Worm (Caenorhabditis elegans) whole organism, L2 larva: Measurements from ENCODE around the gene Y37D8A.2.

Source experiments
- C34F6.9 ChIP-seq: fragments of 150-350 bp; optimal IDR thresholded peaks from 2 replicates; lab custom pipeline; 2014; ENCODE audit warnings: missing biosample characterization, missing genetic modification characterization
- F13H6.1 ChIP-seq: sonication (generic microtip); optimal IDR thresholded peaks from 2 replicates; lab custom pipeline; 2016; ENCODE audit warnings: missing genetic modification characterization, missing compliant biosample characterization
- R02D3.7 ChIP-seq: fragments of 150-350 bp; optimal IDR thresholded peaks from 2 replicates; lab custom pipeline; 2014; ENCODE audit warnings: missing biosample characterization, missing genetic modification characterization
- Y55F3AM.14 ChIP-seq: fragments of 200-800 bp; sonication (Bioruptor generic); optimal IDR thresholded peaks from 2 replicates; lab custom pipeline; 2018; ENCODE audit warnings: mild to moderate bottlenecking, missing genetic modification characterization, missing compliant biosample characterization
- alr-1 ChIP-seq: fragments of 150-350 bp; optimal IDR thresholded peaks from 2 replicates; lab custom pipeline; 2014; ENCODE audit warnings: missing biosample characterization, missing genetic modification characterization
- aly-2 ChIP-seq: fragments of 150-350 bp; optimal IDR thresholded peaks from 2 replicates; lab custom pipeline; 2014; ENCODE audit warnings: missing biosample characterization, missing genetic modification characterization
- ama-1 ChIP-seq: fragments of 150-350 bp; optimal IDR thresholded peaks from 2 replicates; lab custom pipeline; 2018; ENCODE audit warnings: inconsistent platforms
- blmp-1 ChIP-seq: sonication (generic microtip); optimal IDR thresholded peaks from 2 replicates; lab custom pipeline; 2017; ENCODE audit warnings: missing genetic modification characterization, mild to moderate bottlenecking, missing compliant biosample characterization, antibody characterized with exemption, moderate library complexity; ENCODE audit not compliant: insufficient read depth
- ceh-16 ChIP-seq: fragments of 150-350 bp; optimal IDR thresholded peaks from 2 replicates; lab custom pipeline; 2014; ENCODE audit warnings: missing biosample characterization, missing genetic modification characterization
- ceh-82 ChIP-seq: fragments of 150-350 bp; optimal IDR thresholded peaks from 2 replicates; lab custom pipeline; 2014; ENCODE audit warnings: missing biosample characterization, missing genetic modification characterization
- crh-2 ChIP-seq: sonication (generic microtip); optimal IDR thresholded peaks from 2 replicates; lab custom pipeline; 2017; ENCODE audit warnings: missing biosample characterization, missing genetic modification characterization
- elt-1 ChIP-seq: fragments of 150-350 bp; optimal IDR thresholded peaks from 2 replicates; lab custom pipeline; 2014; ENCODE audit warnings: missing biosample characterization, missing genetic modification characterization
- fos-1 ChIP-seq: fragments of 150-350 bp; optimal IDR thresholded peaks from 2 replicates; lab custom pipeline; 2014; ENCODE audit warnings: missing biosample characterization, missing genetic modification characterization
- gmeb-1 ChIP-seq: fragments of 150-350 bp; optimal IDR thresholded peaks from 2 replicates; lab custom pipeline; 2014; ENCODE audit warnings: missing biosample characterization, missing genetic modification characterization
- lin-11 ChIP-seq: fragments of 150-350 bp; sonication (generic microtip); optimal IDR thresholded peaks from 2 replicates; lab custom pipeline; 2014; ENCODE audit warnings: missing biosample characterization, missing genetic modification characterization, inconsistent platforms, mixed read lengths
- lin-13 ChIP-seq: fragments of 150-350 bp; optimal IDR thresholded peaks from 2 replicates; lab custom pipeline; 2014; ENCODE audit warnings: missing biosample characterization, missing genetic modification reagents, missing genetic modification characterization
- lin-39 ChIP-seq: fragments of 150-350 bp; optimal IDR thresholded peaks from 2 replicates; lab custom pipeline; 2014; ENCODE audit warnings: missing biosample characterization, missing genetic modification reagents, missing genetic modification characterization
- lsy-2 ChIP-seq, 2 experiments: fragments of 150-350 bp in 1 of 2; sonication (generic microtip) in 1 of 2; optimal IDR thresholded peaks; 2 replicates each; lab custom pipeline; 2014 to 2017; ENCODE audit warnings: missing biosample characterization in 2 of 2, missing genetic modification characterization in 2 of 2
- mab-5 ChIP-seq: fragments of 150-350 bp; optimal IDR thresholded peaks from 2 replicates; lab custom pipeline; 2014; ENCODE audit warnings: missing biosample characterization, missing genetic modification characterization
- mbf-1 ChIP-seq: sonication (generic microtip); optimal IDR thresholded peaks from 2 replicates; lab custom pipeline; 2017; ENCODE audit warnings: missing biosample characterization, missing genetic modification characterization
- mdl-1 ChIP-seq, 2 experiments: fragments of 150-350 bp in 1 of 2; sonication (generic microtip) in 1 of 2; optimal IDR thresholded peaks; 2 replicates each; lab custom pipeline; 2017; ENCODE audit warnings: missing biosample characterization in 2 of 2, missing genetic modification characterization in 2 of 2
- nhr-10 ChIP-seq: sonication (generic microtip); optimal IDR thresholded peaks from 2 replicates; lab custom pipeline; 2017; ENCODE audit warnings: missing biosample characterization, missing genetic modification characterization
- nhr-11 ChIP-seq: fragments of 150-350 bp; optimal IDR thresholded peaks from 2 replicates; lab custom pipeline; 2014; ENCODE audit warnings: missing biosample characterization, missing genetic modification characterization
- nhr-12 ChIP-seq: fragments of 150-350 bp; optimal IDR thresholded peaks from 2 replicates; lab custom pipeline; 2014; ENCODE audit warnings: missing biosample characterization, missing genetic modification characterization
- nhr-21 ChIP-seq: fragments of 150-350 bp; optimal IDR thresholded peaks from 2 replicates; lab custom pipeline; 2014; ENCODE audit warnings: missing biosample characterization, missing genetic modification characterization
- nhr-23 ChIP-seq: fragments of 150-350 bp; optimal IDR thresholded peaks from 2 replicates; lab custom pipeline; 2014; ENCODE audit warnings: missing biosample characterization, missing genetic modification reagents, missing genetic modification characterization
- nhr-237 ChIP-seq: fragments of 150-350 bp; optimal IDR thresholded peaks from 2 replicates; lab custom pipeline; 2014; ENCODE audit warnings: missing biosample characterization, missing genetic modification characterization
- nhr-25 ChIP-seq: fragments of 150-350 bp; sonication (generic microtip); optimal IDR thresholded peaks from 3 replicates; lab custom pipeline; 2014; ENCODE audit warnings: missing biosample characterization, missing genetic modification characterization
- peb-1 ChIP-seq: fragments of 150-350 bp; optimal IDR thresholded peaks from 2 replicates; lab custom pipeline; 2014; ENCODE audit warnings: missing biosample characterization, missing genetic modification characterization
- sem-4 ChIP-seq: fragments of 150-350 bp; optimal IDR thresholded peaks from 2 replicates; lab custom pipeline; 2014; ENCODE audit warnings: missing biosample characterization, missing genetic modification reagents, missing genetic modification characterization
- skn-1 ChIP-seq: sonication (generic microtip); optimal IDR thresholded peaks from 2 replicates; lab custom pipeline; 2017; ENCODE audit warnings: missing biosample characterization, missing genetic modification characterization
- sma-3 ChIP-seq: sonication (generic microtip); optimal IDR thresholded peaks from 2 replicates; lab custom pipeline; 2016; ENCODE audit warnings: missing genetic modification reagents, missing genetic modification characterization, missing compliant biosample characterization
- sma-9 ChIP-seq, 2 experiments: fragments of 150-350 bp in 1 of 2; sonication (generic microtip) in 1 of 2; optimal IDR thresholded peaks; 2 replicates each; lab custom pipeline; 2014 to 2016; ENCODE audit warnings: missing genetic modification characterization in 2 of 2, mild to moderate bottlenecking in 1 of 2, missing biosample characterization in 1 of 2, missing compliant biosample characterization in 1 of 2, missing genetic modification reagents in 1 of 2, moderate library complexity in 1 of 2
- snpc-4 ChIP-seq: fragments of 150-350 bp; optimal IDR thresholded peaks from 2 replicates; lab custom pipeline; 2014; ENCODE audit warnings: missing biosample characterization, missing genetic modification characterization
- unc-55 ChIP-seq: fragments of 150-350 bp; sonication (generic microtip); optimal IDR thresholded peaks from 3 replicates; lab custom pipeline; 2014; ENCODE audit warnings: missing biosample characterization, missing genetic modification reagents, missing genetic modification characterization
- unc-62 ChIP-seq: fragments of 150-350 bp; optimal IDR thresholded peaks from 2 replicates; lab custom pipeline; 2014; ENCODE audit warnings: missing biosample characterization, missing genetic modification reagents, missing genetic modification characterization
- zag-1 ChIP-seq: fragments of 150-350 bp; optimal IDR thresholded peaks from 2 replicates; lab custom pipeline; 2014; ENCODE audit warnings: missing biosample characterization, missing genetic modification characterization
- ztf-1 ChIP-seq: fragments of 200-800 bp; sonication (Bioruptor generic); conservative IDR thresholded peaks from 2 replicates; pipeline ENCODE4 v1.3.6; 2022; ENCODE audit warnings: missing genetic modification characterization, missing compliant biosample characterization
- ztf-11 ChIP-seq: sonication (generic microtip); optimal IDR thresholded peaks from 2 replicates; lab custom pipeline; 2017; ENCODE audit warnings: missing biosample characterization, missing genetic modification characterization
- ztf-4 ChIP-seq: fragments of 150-350 bp; optimal IDR thresholded peaks from 2 replicates; lab custom pipeline; 2014; ENCODE audit warnings: missing biosample characterization, missing genetic modification characterization

Gene Y37D8A.2

DNA sequence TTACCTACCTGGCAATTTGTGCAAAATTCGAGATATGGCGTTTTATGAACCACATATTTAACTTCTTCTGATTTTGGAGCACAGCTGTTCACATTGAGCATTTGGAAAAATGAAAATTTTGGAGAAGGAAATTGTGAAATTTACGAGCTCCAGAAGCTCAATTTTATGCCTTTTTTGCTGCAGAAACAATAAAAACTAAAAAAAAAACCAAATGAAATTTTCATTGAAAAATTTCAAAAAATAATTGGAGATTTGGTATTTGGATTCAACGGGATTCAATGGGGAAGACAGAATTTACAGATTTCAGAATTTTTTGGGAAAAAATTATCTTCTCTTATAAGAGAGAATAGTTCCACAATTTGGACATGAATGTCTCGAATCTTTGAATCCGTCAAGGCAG lies 36.6 kb downstream of the Y37D8A.2 start, which contains the start of gene Y37D8A.26:
Gene Y37D8A.26 (minus strand): TSS at position 101 of the 400 bp plus-strand sequence.
- TF ChIP-seq nhr-12, result no peak

DNA sequence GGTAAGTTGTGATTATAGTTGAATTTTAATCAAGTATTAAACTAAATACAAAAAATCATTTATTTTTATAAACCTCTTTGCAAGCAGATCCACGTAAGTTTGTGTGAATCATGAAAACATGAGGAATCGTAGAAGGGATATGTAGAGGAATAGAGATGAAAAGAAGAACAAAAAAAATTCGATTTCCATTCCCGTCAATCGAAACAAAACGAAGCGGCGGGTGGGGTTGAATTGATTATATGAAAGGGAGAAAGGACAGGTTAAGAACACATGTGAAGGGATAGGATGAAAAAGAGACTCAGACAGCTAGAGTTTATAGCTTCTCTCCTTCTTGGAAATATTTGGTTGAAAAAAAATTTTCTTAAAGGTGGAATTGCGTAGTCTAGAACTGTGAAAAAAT lies 40.1 kb downstream of the Y37D8A.2 start:
- TF ChIP-seq sma-9 (GFP tag; optimal IDR thresholded peaks at IDR 0.05; lab: Kevin White, UChicago) (peak; percentile 24), sma-9 (tag; optimal IDR thresholded peaks at IDR 0.05; lab: Kevin White, UChicago) (no peak), crh-2 (tag; lab: Kevin White, UChicago) (peak; percentile 23), nhr-21 (tag; lab: Kevin White, UChicago) (peak; percentile 18), nhr-25 (tag; lab: Kevin White, UChicago) (peak; percentile 20), lin-13 (no peak), fos-1 (tag; lab: Kevin White, UChicago) (peak; percentile 21), unc-62 (no peak), elt-1 (tag; lab: Kevin White, UChicago) (no peak), blmp-1 (peak; percentile 70)

DNA sequence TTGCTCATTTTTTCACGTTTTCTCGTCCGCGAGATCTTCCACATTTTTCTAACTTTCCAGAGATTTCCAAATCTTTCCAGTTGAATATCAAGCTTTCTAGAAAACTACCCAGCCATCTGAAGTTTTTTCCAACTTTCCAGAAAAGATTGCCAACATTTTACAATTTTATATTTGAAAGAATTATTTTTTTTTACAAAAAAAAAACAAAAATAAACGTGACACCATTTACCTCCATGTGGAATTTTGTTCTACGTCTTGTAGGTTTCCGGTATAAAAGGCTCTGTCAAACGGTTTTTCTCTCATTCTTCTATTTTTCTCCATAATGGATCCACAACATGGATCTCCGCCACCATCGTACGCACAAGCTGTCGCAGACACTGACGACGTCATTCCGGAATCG lies 44.7 kb downstream of the Y37D8A.2 start, which contains the start of gene Y37D8A.8:
Gene Y37D8A.8 (plus strand): TSS at position 301 of the 400 bp plus-strand sequence.
- TF ChIP-seq lin-13 (no peak), Y55F3AM.14 (no peak), sma-9 (GFP tag; optimal IDR thresholded peaks at IDR 0.05; lab: Kevin White, UChicago) (no peak), sma-9 (tag; optimal IDR thresholded peaks at IDR 0.05; lab: Kevin White, UChicago) (no peak), lsy-2 (tag; optimal IDR thresholded peaks at IDR 0.05; lab: Kevin White, UChicago) (no peak), ceh-82 (tag; lab: Kevin White, UChicago) (no peak), peb-1 (no peak), ztf-1 (no peak), ceh-16 (tag; lab: Kevin White, UChicago) (no peak), ama-1 (lab: Kevin White, UChicago) (no peak), nhr-25 (tag; lab: Kevin White, UChicago) (no peak), snpc-4 (tag; lab: Kevin White, UChicago) (no peak), nhr-11 (no peak), C34F6.9 (tag; lab: Kevin White, UChicago) (no peak)

DNA sequence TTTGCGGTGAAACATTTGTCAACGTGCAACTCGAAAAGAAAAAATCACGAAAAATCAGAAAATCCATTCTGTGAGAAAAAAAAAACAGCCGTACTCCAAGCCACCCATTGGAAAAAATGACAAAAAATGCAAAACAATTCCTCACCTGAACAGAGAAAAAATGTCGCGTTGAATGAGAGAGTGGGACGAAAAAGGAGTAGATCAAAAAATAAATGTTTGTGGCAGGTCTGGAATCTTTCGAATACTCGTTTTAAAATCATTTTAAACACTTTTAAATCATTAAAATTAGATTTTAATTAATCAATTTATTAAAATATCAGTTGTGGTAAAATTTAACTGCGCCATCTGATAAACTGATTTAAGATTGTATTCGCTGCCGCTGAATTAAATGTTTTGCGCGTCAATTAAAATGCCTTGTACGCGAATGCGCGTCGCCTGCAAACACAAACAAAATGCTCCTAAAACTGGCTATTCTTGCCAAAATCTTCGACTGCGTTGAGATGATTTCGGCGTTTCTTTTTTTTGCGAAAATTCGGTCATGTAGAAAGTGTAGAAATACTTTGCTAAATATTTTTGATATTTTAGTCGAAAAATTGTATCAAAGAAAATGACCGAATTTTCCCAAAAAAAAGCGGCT lies 50.2 kb downstream of the Y37D8A.2 start, which contains the start of gene Y37D8A.6:
Gene Y37D8A.6 (minus strand): TSS at position 238 of the 637 bp plus-strand sequence.
- peak; percentile 24 for TF ChIP-seq unc-55
- TF ChIP-seq lsy-2 (tag; optimal IDR thresholded peaks at IDR 0.05; lab: Kevin White, UChicago), result peak in 1 of 2 experiments; percentile 9
- TF ChIP-seq gmeb-1 (tag; lab: Kevin White, UChicago), result peak; percentile 10
- no peak for TF ChIP-seq sma-3

DNA sequence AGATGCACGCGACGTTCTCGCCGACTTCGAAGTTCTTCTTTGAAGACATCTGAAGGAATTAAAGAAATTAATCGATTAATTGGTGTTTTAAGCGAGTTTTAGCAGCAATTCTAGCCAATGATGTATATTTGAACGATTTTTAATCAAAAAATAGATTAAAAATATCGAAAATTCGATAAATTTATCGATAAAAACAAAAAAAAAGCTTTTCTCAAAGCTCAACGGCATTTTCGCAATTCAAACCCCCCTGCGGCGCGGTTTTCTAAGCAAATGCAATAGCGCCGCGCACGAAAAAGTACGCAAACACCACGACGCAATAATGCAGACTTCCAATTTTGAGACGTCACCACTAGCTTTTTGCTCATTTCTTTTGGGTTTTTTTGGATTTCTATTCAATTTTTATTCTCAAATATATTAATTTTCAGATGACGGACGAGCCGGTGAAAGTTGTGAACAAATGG lies 54.6 kb downstream of the Y37D8A.2 start, which contains the start of the genes mrg-1 and spcs-2:
Gene mrg-1 (minus strand): TSS at position 51 of the 461 bp plus-strand sequence.
Gene spcs-2 (plus strand): TSS at position 426 of the 461 bp plus-strand sequence.
- TF ChIP-seq unc-55, result peak; percentile 97
- peak; percentile 48 for TF ChIP-seq nhr-237
- no peak for TF ChIP-seq ceh-16 (tag; lab: Kevin White, UChicago)
- no peak for TF ChIP-seq snpc-4 (tag; lab: Kevin White, UChicago)
- TF ChIP-seq ztf-4 (tag; lab: Kevin White, UChicago), result peak; percentile 86
- TF ChIP-seq ztf-11, result peak; percentile 15
- TF ChIP-seq nhr-12, result no peak
- TF ChIP-seq mab-5, result peak; percentile 74
- TF ChIP-seq mdl-1 (tag; optimal IDR thresholded peaks at IDR 0.05; lab: Kevin White, UChicago), result peak in 1 of 2 experiments; percentile 19
- peak; percentile 92 for TF ChIP-seq F13H6.1 (tag; lab: Kevin White, UChicago)
- TF ChIP-seq ztf-1, result no peak
- TF ChIP-seq sem-4 (tag; lab: Kevin White, UChicago), result peak; percentile 97
- TF ChIP-seq lin-39, result no peak
- no peak for TF ChIP-seq aly-2 (tag; lab: Kevin White, UChicago)
- TF ChIP-seq lin-13, result peak; percentile 94
- TF ChIP-seq R02D3.7 (tag; lab: Kevin White, UChicago), result peak; percentile 27
- TF ChIP-seq nhr-10 (tag; lab: Kevin White, UChicago), result peak; percentile 67
- TF ChIP-seq fos-1 (tag; lab: Kevin White, UChicago), result peak; percentile 51
- no peak for TF ChIP-seq mbf-1
- peak; percentile 93 for TF ChIP-seq sma-9 (GFP tag; optimal IDR thresholded peaks at IDR 0.05; lab: Kevin White, UChicago)
- no peak for TF ChIP-seq sma-9 (tag; optimal IDR thresholded peaks at IDR 0.05; lab: Kevin White, UChicago)
- TF ChIP-seq alr-1, result no peak
- TF ChIP-seq lsy-2 (tag; optimal IDR thresholded peaks at IDR 0.05; lab: Kevin White, UChicago), result peak; percentile 88 to 93
- TF ChIP-seq crh-2 (tag; lab: Kevin White, UChicago), result peak; percentile 91
- TF ChIP-seq ceh-82 (tag; lab: Kevin White, UChicago), result peak; percentile 54
- TF ChIP-seq skn-1, result peak; percentile 37
- peak; percentile 23 for TF ChIP-seq blmp-1
- TF ChIP-seq unc-62, result no peak
- TF ChIP-seq nhr-23, result no peak
- TF ChIP-seq nhr-25 (tag; lab: Kevin White, UChicago), result peak; percentile 87
- no peak for TF ChIP-seq ama-1 (lab: Kevin White, UChicago)
- TF ChIP-seq zag-1, result no peak
- TF ChIP-seq lin-11 (tag; lab: Kevin White, UChicago), result peak; percentile 82
- peak; percentile 90 for TF ChIP-seq gmeb-1 (tag; lab: Kevin White, UChicago)
- no peak for TF ChIP-seq peb-1
- TF ChIP-seq Y55F3AM.14, result peak; percentile 35
